Worm (Caenorhabditis elegans): Measurements from ENCODE around the gene K08D10.14.
A peak's percentile ranks its signal among the peaks of the same experiment; 100 is the strongest.
"Not testable (repeated sequence)": the region's sequence is repeated elsewhere in the genome, so short reads cannot be mapped to it uniquely, and the experiment has no call there.

K08D10.14 gene

ce11 chrIV:4177560-4177959 is 22.8 kb downstream of the K08D10.14 start:
- TF ChIP-seq zip-11 (GFP tag; IDR thresholded peaks at IDR 0.05) (no peak), aha-1 (tag) (no peak), Y48G9A.11 (GFP tag; IDR thresholded peaks at IDR 0.05) (peak; percentile 89)

ce11 chrIV:4178424-4178823 is 23.7 kb downstream of the K08D10.14 start, which contains the start of gene tsen-34:
TSS of gene tsen-34 (plus strand) at chrIV:4178457.
- 0 out of 2 replicates have a peak, but pooled peaks have one; percentile 19 for TF ChIP-seq Y48G9A.11 (GFP tag; IDR thresholded peaks at IDR 0.05)
- no peak for TF ChIP-seq mdt-29 (GFP tag; IDR thresholded peaks at IDR 0.05)

- TF ChIP-seq lin-38 (GFP tag; IDR thresholded peaks at IDR 0.05) (peak; percentile 87), hmg-1.1 (GFP tag; IDR thresholded peaks at IDR 0.05) (0 out of 2 replicates have a peak, but pooled peaks have one; percentile 25)
These were observed 25.3 kb downstream of the K08D10.14 start for ce11 chrIV:4180032-4180431.

- 0 out of 2 replicates have a peak, but pooled peaks have one; percentile 43 for TF ChIP-seq lin-1 (GFP tag; IDR thresholded peaks at IDR 0.05)
- TF ChIP-seq ZK337.2 (GFP tag; IDR thresholded peaks at IDR 0.05): peak; percentile 82
- TF ChIP-seq ctbp-1 (GFP tag; IDR thresholded peaks at IDR 0.05): peak; percentile 92
- peak; percentile 96 for TF ChIP-seq T26A8.4 (GFP tag; IDR thresholded peaks at IDR 0.05)
- TF ChIP-seq hmg-1.1 (GFP tag; IDR thresholded peaks at IDR 0.05): peak; percentile 98
- TF ChIP-seq saeg-2 (GFP tag; IDR thresholded peaks at IDR 0.05): peak; percentile 88
- TF ChIP-seq rbr-2 (tag; optimal IDR thresholded peaks at IDR 0.05): peak; percentile 32
- peak; percentile 85 for TF ChIP-seq pha-4 (GFP tag; IDR thresholded peaks at IDR 0.05)
- not testable (repeated sequence) for TF ChIP-seq pha-4 (tag; optimal IDR thresholded peaks at IDR 0.05)
- peak; percentile 98 for TF ChIP-seq ceh-20 (GFP tag; IDR thresholded peaks at IDR 0.05)
- peak; percentile 84 for TF ChIP-seq arid-1 (GFP tag; conservative IDR thresholded peaks at IDR 0.05)
- peak; percentile 83 for TF ChIP-seq mdt-29 (GFP tag; IDR thresholded peaks at IDR 0.05)
- peak in 1 of 2 experiments; percentile 88; a peak in 2 of 4 replicates for TF ChIP-seq madf-5 (GFP tag; IDR thresholded peaks at IDR 0.05)
- peak; percentile 95 for TF ChIP-seq tra-1 (GFP tag; IDR thresholded peaks at IDR 0.05)
- TF ChIP-seq lsy-2 (tag; optimal IDR thresholded peaks at IDR 0.05): peak; percentile 28 to 77
- TF ChIP-seq hlh-11 (tag; optimal IDR thresholded peaks at IDR 0.05): peak; percentile 3
- 0 out of 2 replicates have a peak, but pooled peaks have one; percentile 12 for TF ChIP-seq dmd-8 (GFP tag; IDR thresholded peaks at IDR 0.05)
- TF ChIP-seq nhr-42 (GFP tag; IDR thresholded peaks at IDR 0.05): peak; percentile 97
- TF ChIP-seq dmd-6 (GFP tag; IDR thresholded peaks at IDR 0.05): peak; percentile 95
- peak; percentile 95 for TF ChIP-seq egl-43 (GFP tag; IDR thresholded peaks at IDR 0.05)
- TF ChIP-seq dpl-1 (GFP tag; optimal IDR thresholded peaks at IDR 0.05): peak; percentile 33
- TF ChIP-seq madf-9 (GFP tag; conservative IDR thresholded peaks at IDR 0.05): peak; percentile 83
- TF ChIP-seq zfp-3 (GFP tag; conservative IDR thresholded peaks at IDR 0.05): peak; percentile 93
- peak; percentile 82; the same call in 1 of the 2 replicates for TF ChIP-seq daf-8 (GFP tag; IDR thresholded peaks at IDR 0.05)
- 0 out of 2 replicates have a peak, but pooled peaks have one; percentile 30 for TF ChIP-seq nhr-41 (GFP tag; IDR thresholded peaks at IDR 0.05)
- peak; percentile 81 for TF ChIP-seq vab-7 (GFP tag; IDR thresholded peaks at IDR 0.05)
- TF ChIP-seq php-3 (GFP tag; IDR thresholded peaks at IDR 0.05): peak; percentile 92
- TF ChIP-seq mes-2 (tag; optimal IDR thresholded peaks at IDR 0.05; ENCODE audit: poor library complexity, severe bottlenecking): peak; percentile 53
- peak; percentile 96 for TF ChIP-seq D1046.2 (GFP tag; IDR thresholded peaks at IDR 0.05)
- TF ChIP-seq lin-38 (GFP tag; IDR thresholded peaks at IDR 0.05): peak; percentile 100
- TF ChIP-seq mxl-2 (GFP tag; conservative IDR thresholded peaks at IDR 0.05): 0 out of 2 replicates have a peak, but pooled peaks have one; percentile 14
- TF ChIP-seq Y48G9A.11 (GFP tag; IDR thresholded peaks at IDR 0.05): peak; percentile 70
- peak; percentile 51; the same call in 1 of the 2 replicates for TF ChIP-seq set-16 (GFP tag; IDR thresholded peaks at IDR 0.05)
- peak; percentile 98 for TF ChIP-seq lin-29 (GFP tag; IDR thresholded peaks at IDR 0.05)
- TF ChIP-seq dmd-9 (GFP tag; IDR thresholded peaks at IDR 0.05): peak; percentile 95
These were observed 30.0 kb downstream of the K08D10.14 start for ce11 chrIV:4184767-4185166.

Measured in whole organism, L4 larva.